Worm (Caenorhabditis elegans): ENCODE measurements around the gene btb-22.

- no peak for TF ChIP-seq snpc-4 (tag; optimal IDR thresholded peaks at IDR 0.05)
- TF ChIP-seq skn-1 (tag; optimal IDR thresholded peaks at IDR 0.05), result no peak
- TF ChIP-seq ama-1 (optimal IDR thresholded peaks at IDR 0.05), result no peak
- TF ChIP-seq nhr-77 (tag; optimal IDR thresholded peaks at IDR 0.05), result no peak
- no peak for TF ChIP-seq blmp-1 (tag; optimal IDR thresholded peaks at IDR 0.05; ENCODE audit: insufficient read depth)
- no peak for TF ChIP-seq lin-13 (GFP tag; optimal IDR thresholded peaks at IDR 0.05)
Observed at ce11 chrII:3297914-3298313, 1.6 kb upstream of the btb-22 start, which contains the start of gene btb-18.
